Worm (Caenorhabditis elegans): ENCODE data around the gene ZK84.2.

ZK84.2 gene

DNA sequence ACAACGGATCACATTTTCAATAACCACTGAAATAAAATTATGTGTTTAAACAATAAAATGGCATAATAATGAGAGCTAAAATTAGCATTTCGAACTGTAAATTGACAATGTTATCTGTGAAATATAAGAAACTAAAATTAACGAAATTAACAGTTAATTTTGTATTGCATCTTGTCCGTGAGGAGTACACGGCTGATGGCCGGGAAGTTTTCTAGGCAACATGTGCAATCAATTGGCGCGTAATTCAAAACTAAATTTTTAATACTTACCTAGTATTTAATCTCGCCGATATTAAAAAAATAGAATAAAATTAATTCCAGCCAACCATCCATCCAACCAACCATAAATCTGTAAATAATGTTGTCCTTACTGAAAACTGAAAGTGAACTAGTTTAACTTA lies 47.3 kb downstream of the ZK84.2 start (continued):
- TF ChIP-seq ceh-63 (GFP tag; optimal IDR thresholded peaks at IDR 0.05), result no peak
